Fruit fly (Drosophila melanogaster) S2 (cell line): ENCODE data around the gene Coprox.

Source experiments
- CG8478 ChIP-seq: fragments of >200 bp; optimal IDR thresholded peaks from 2 replicates; lab custom pipeline; 2018
- CTCF ChIP-seq, 2 experiments: fragments of >200 bp; optimal IDR thresholded peaks; 2 replicates each; lab custom pipeline; 2018

DNA sequence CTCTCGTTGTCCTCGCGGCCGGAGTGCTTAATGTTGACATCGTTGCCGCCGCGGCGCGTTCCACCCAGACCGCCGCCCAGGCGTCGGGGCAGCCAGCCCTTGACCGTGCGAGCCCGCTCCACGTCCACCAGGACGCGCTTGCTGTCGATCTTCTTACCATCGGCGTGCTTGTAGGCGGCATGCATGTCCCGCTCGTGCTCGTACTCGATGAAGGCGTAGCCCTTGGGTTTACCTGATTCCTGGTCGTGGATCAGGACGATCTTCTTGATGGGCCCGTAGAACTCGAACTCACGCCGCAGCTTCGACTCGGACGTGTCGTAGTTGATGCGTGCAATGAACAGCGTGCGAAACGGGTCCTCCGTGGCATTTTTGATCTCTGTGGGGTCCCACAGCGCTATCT is 6.6 kb downstream of the Coprox start:
- no peak for TF ChIP-seq CTCF (optimal IDR thresholded peaks at IDR 0.05; lab: Kevin White, UChicago)
- no peak for TF ChIP-seq CG8478
